Fruit fly (Drosophila melanogaster): Measurements from ENCODE around the gene f-cup.
A peak's percentile ranks its signal among the peaks of the same experiment; 100 is the strongest.

The f-cup gene

dm6 chr3R:13686371-13687211, 14.0 kb downstream of the f-cup start, which contains the start of gene omd:
Gene omd (minus strand): TSS chr3R:13687210.
- no peak for TF ChIP-seq psq (optimal IDR thresholded peaks at IDR 0.05)
- no peak for TF ChIP-seq EcR (GFP tag; optimal IDR thresholded peaks at IDR 0.05)
- TF ChIP-seq usp (GFP tag; optimal IDR thresholded peaks at IDR 0.05), result no peak
- no peak for TF ChIP-seq pan (optimal IDR thresholded peaks at IDR 0.05)
- no peak for TF ChIP-seq Dll (optimal IDR thresholded peaks at IDR 0.05)
- no peak for TF ChIP-seq CG8478 (optimal IDR thresholded peaks at IDR 0.05)

dm6 chr3R:13685969-13686368, 14.7 kb downstream of the f-cup start:
- no peak for TF ChIP-seq EcR (GFP tag; optimal IDR thresholded peaks at IDR 0.05)
- TF ChIP-seq pan (optimal IDR thresholded peaks at IDR 0.05), result no peak
- no peak for TF ChIP-seq usp (GFP tag; optimal IDR thresholded peaks at IDR 0.05)
- TF ChIP-seq psq (optimal IDR thresholded peaks at IDR 0.05), result no peak
- TF ChIP-seq Dll (optimal IDR thresholded peaks at IDR 0.05), result no peak
- no peak for TF ChIP-seq CG8478 (optimal IDR thresholded peaks at IDR 0.05)

dm6 chr3R:13684569-13685402, 15.9 kb downstream of the f-cup start:
- TF ChIP-seq psq (optimal IDR thresholded peaks at IDR 0.05) (peak; percentile 44), CG8478 (optimal IDR thresholded peaks at IDR 0.05) (no peak), usp (GFP tag; optimal IDR thresholded peaks at IDR 0.05) (no peak), pan (optimal IDR thresholded peaks at IDR 0.05) (no peak)

dm6 chr3R:13683624-13684568, 16.7 kb downstream of the f-cup start, which contains the start of gene flfl:
Gene flfl (plus strand): TSS chr3R:13683921.
- no peak for TF ChIP-seq usp (GFP tag; optimal IDR thresholded peaks at IDR 0.05)
- no peak for TF ChIP-seq psq (optimal IDR thresholded peaks at IDR 0.05)
- no peak for TF ChIP-seq EcR (GFP tag; optimal IDR thresholded peaks at IDR 0.05)
- TF ChIP-seq pan (optimal IDR thresholded peaks at IDR 0.05), result no peak
- peak; percentile 7 for TF ChIP-seq CG8478 (optimal IDR thresholded peaks at IDR 0.05)
- peak; percentile 94 for TF ChIP-seq Dll (optimal IDR thresholded peaks at IDR 0.05)

- no peak for TF ChIP-seq usp (GFP tag; optimal IDR thresholded peaks at IDR 0.05)
- TF ChIP-seq pan (optimal IDR thresholded peaks at IDR 0.05), result no peak
- no peak for TF ChIP-seq EcR (GFP tag; optimal IDR thresholded peaks at IDR 0.05)
- no peak for TF ChIP-seq CG8478 (optimal IDR thresholded peaks at IDR 0.05)
These were observed 17.5 kb downstream of the f-cup start for dm6 chr3R:13682994-13683623.

- TF ChIP-seq EcR (GFP tag; optimal IDR thresholded peaks at IDR 0.05) (no peak), Dll (optimal IDR thresholded peaks at IDR 0.05) (no peak), pan (optimal IDR thresholded peaks at IDR 0.05) (no peak), psq (optimal IDR thresholded peaks at IDR 0.05) (no peak), CG8478 (optimal IDR thresholded peaks at IDR 0.05) (no peak), usp (GFP tag; optimal IDR thresholded peaks at IDR 0.05) (no peak)
These were observed 24.2 kb downstream of the f-cup start, which contains the start of the genes Lkb1 and CG9588 for dm6 chr3R:13676137-13677086. Gene Lkb1 (plus strand): TSS chr3R:13676549. Gene CG9588 (minus strand): TSS chr3R:13676681.

- no peak for TF ChIP-seq usp (GFP tag; optimal IDR thresholded peaks at IDR 0.05)
- no peak for TF ChIP-seq EcR (GFP tag; optimal IDR thresholded peaks at IDR 0.05)
- TF ChIP-seq Dll (optimal IDR thresholded peaks at IDR 0.05), result no peak
- no peak for TF ChIP-seq CG8478 (optimal IDR thresholded peaks at IDR 0.05)
- no peak for TF ChIP-seq psq (optimal IDR thresholded peaks at IDR 0.05)
- no peak for TF ChIP-seq pan (optimal IDR thresholded peaks at IDR 0.05)
These were observed 26.1 kb downstream of the f-cup start, which contains the start of gene Task6 for dm6 chr3R:13674492-13675033. Gene Task6 (minus strand): TSS chr3R:13674542.

- no peak for TF ChIP-seq Dll (optimal IDR thresholded peaks at IDR 0.05)
These were observed 27.7 kb downstream of the f-cup start for dm6 chr3R:13672898-13673297.

dm6 chr3R:13665992-13666391, 34.6 kb downstream of the f-cup start:
- TF ChIP-seq usp (GFP tag; optimal IDR thresholded peaks at IDR 0.05) (no peak), Dll (optimal IDR thresholded peaks at IDR 0.05) (no peak), pan (optimal IDR thresholded peaks at IDR 0.05) (no peak), CG8478 (optimal IDR thresholded peaks at IDR 0.05) (no peak), EcR (GFP tag; optimal IDR thresholded peaks at IDR 0.05) (no peak)

- TF ChIP-seq CG8478 (optimal IDR thresholded peaks at IDR 0.05) (no peak), Dll (optimal IDR thresholded peaks at IDR 0.05) (no peak), psq (optimal IDR thresholded peaks at IDR 0.05) (no peak), EcR (GFP tag; optimal IDR thresholded peaks at IDR 0.05) (no peak), usp (GFP tag; optimal IDR thresholded peaks at IDR 0.05) (no peak), pan (optimal IDR thresholded peaks at IDR 0.05) (no peak)
These were observed 38.5 kb downstream of the f-cup start for dm6 chr3R:13662149-13662548.
